Comparison of ENCODE assay signal across 5 fruit fly cellular contexts in the genomic region with DNA sequence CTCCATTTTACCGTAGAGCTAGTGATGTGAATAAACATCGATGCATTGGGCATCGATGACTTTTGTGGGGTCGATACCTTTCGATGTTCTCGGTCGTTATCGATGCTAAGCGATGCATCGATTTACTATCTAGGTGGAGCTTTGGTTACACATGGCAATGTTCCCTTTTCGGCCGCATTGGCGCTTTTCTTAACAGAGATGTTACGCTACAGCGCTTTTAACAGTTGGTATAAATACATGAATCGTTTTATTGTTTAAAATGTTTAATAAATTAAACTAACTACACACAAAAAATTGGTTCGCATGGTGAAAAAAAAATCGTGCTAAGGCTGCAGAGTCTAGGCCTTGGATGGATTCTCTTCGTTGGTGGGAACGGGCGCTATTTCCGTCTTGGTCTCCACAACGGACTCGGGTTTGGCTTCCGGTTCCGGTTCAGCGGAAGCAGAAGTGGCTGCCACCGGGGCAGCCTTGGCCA.
TF ChIP-seq lines count a peak whose summit lies in the region.

Gene Ptpmeg2, minus strand, starts transcription at position 281 of the 475 bp plus-strand sequence.

TF ChIP-seq in whole organism, adult, 20 proteins besides CTCF, POLR2A, EP300 and RAD21 (continued from another document):
- peak; percentile 73 for TF ChIP-seq CG1620 (GFP tag; optimal IDR thresholded peaks at IDR 0.05; lab: Kevin White, UChicago)
- TF ChIP-seq CG7045 (GFP tag; optimal IDR thresholded peaks at IDR 0.05; lab: Kevin White, UChicago): no peak
- TF ChIP-seq CG11617 (GFP tag; optimal IDR thresholded peaks at IDR 0.05; lab: Kevin White, UChicago): peak; percentile 15
TF ChIP-seq in whole organism, adult: peak in this region for 15.

TF ChIP-seq in whole organism, embryonic, 481 proteins besides CTCF, POLR2A, EP300 and RAD21 (continued from another document and continues in another):
- no peak for TF ChIP-seq Lim3 (GFP tag; IDR thresholded peaks at IDR 0.05; lab: Robert Waterston, UW)
- peak; percentile 24 for TF ChIP-seq CG31365 (tag; optimal IDR thresholded peaks at IDR 0.05; lab: Kevin White, UChicago)
- no peak for TF ChIP-seq Lpt (GFP tag; optimal IDR thresholded peaks at IDR 0.05; lab: Kevin White, UChicago)
- no peak for TF ChIP-seq da (GFP tag; optimal IDR thresholded peaks at IDR 0.05; lab: Kevin White, UChicago)
- no peak for TF ChIP-seq CG5953 (GFP tag; IDR thresholded peaks at IDR 0.05; lab: Robert Waterston, UW)
- peak; percentile 46 for TF ChIP-seq twi (tag; optimal IDR thresholded peaks at IDR 0.05; lab: Kevin White, UChicago)
- TF ChIP-seq CG1024 (GFP tag; IDR thresholded peaks at IDR 0.05; lab: Robert Waterston, UW): no peak
- no peak for TF ChIP-seq B-H1 (GFP tag; IDR thresholded peaks at IDR 0.05; lab: Robert Waterston, UW)
- TF ChIP-seq sens-2 (GFP tag; IDR thresholded peaks at IDR 0.05; lab: Robert Waterston, UW): 0 out of 2 replicates have a peak, but pooled peaks have one; percentile 11
- no peak for TF ChIP-seq CG10321 (GFP tag; IDR thresholded peaks at IDR 0.05; lab: Robert Waterston, UW)
- peak; percentile 71; the same call in 2 of the 3 replicates for TF ChIP-seq dysf (GFP tag; IDR thresholded peaks at IDR 0.05; lab: Robert Waterston, UW)
- no peak for TF ChIP-seq CG6854 (GFP tag; optimal IDR thresholded peaks at IDR 0.05; lab: Kevin White, UChicago)
- no peak for TF ChIP-seq wek (GFP tag; optimal IDR thresholded peaks at IDR 0.05; lab: Kevin White, UChicago)
- peak; percentile 49; the same call in 1 of the 2 replicates for TF ChIP-seq CG6272 (GFP tag; IDR thresholded peaks at IDR 0.05; lab: Robert Waterston, UW)
- peak; percentile 60 for TF ChIP-seq sug (tag; optimal IDR thresholded peaks at IDR 0.05; lab: Kevin White, UChicago)
- TF ChIP-seq CG15269 (tag; optimal IDR thresholded peaks at IDR 0.05; lab: Kevin White, UChicago): peak; percentile 67
- no peak for TF ChIP-seq seq (GFP tag; IDR thresholded peaks at IDR 0.05; lab: Robert Waterston, UW)
- peak; percentile 56 for TF ChIP-seq CG8924 (tag; optimal IDR thresholded peaks at IDR 0.05; lab: Kevin White, UChicago)
- peak; percentile 9 for TF ChIP-seq bigmax (GFP tag; optimal IDR thresholded peaks at IDR 0.05; lab: Kevin White, UChicago)
- TF ChIP-seq CG7839 (tag; optimal IDR thresholded peaks at IDR 0.05; lab: Kevin White, UChicago): peak; percentile 60
- TF ChIP-seq salm (tag; optimal IDR thresholded peaks at IDR 0.05; lab: Kevin White, UChicago): peak; percentile 52
- TF ChIP-seq CG14710 (tag; optimal IDR thresholded peaks at IDR 0.05; lab: Kevin White, UChicago): peak; percentile 61
- peak; percentile 81 for TF ChIP-seq sob (GFP tag; IDR thresholded peaks at IDR 0.05; lab: Robert Waterston, UW)
- TF ChIP-seq Mad (GFP tag; optimal IDR thresholded peaks at IDR 0.05; lab: Kevin White, UChicago): peak; percentile 65
- peak; percentile 34 for TF ChIP-seq HLH54F (GFP tag; optimal IDR thresholded peaks at IDR 0.05; lab: Kevin White, UChicago)
- peak; percentile 71 for TF ChIP-seq CG3847 (GFP tag; IDR thresholded peaks at IDR 0.05; lab: Robert Waterston, UW)
- TF ChIP-seq Hr39 (optimal IDR thresholded peaks at IDR 0.05; lab: Kevin White, UChicago): no peak
- TF ChIP-seq CG13624 (GFP tag; optimal IDR thresholded peaks at IDR 0.05; lab: Kevin White, UChicago): peak; percentile 75
- no peak for TF ChIP-seq gcm2 (GFP tag; optimal IDR thresholded peaks at IDR 0.05; lab: Kevin White, UChicago)
- peak; percentile 48 for TF ChIP-seq repo (GFP tag; optimal IDR thresholded peaks at IDR 0.05; lab: Kevin White, UChicago)
- peak; percentile 45 for TF ChIP-seq CG4820 (GFP tag; optimal IDR thresholded peaks at IDR 0.05; lab: Kevin White, UChicago)

TF ChIP-seq in whole organism, prepupa, 60 proteins besides CTCF, POLR2A, EP300 and RAD21 (continued from another document):
- peak; percentile 48 for TF ChIP-seq CG1621 (tag; optimal IDR thresholded peaks at IDR 0.05; lab: Kevin White, UChicago)
- TF ChIP-seq lz (GFP tag; optimal IDR thresholded peaks at IDR 0.05; lab: Kevin White, UChicago): peak; percentile 71
- peak; percentile 50 for TF ChIP-seq CG3919 (GFP tag; optimal IDR thresholded peaks at IDR 0.05; lab: Kevin White, UChicago)
- TF ChIP-seq CG16779 (tag; optimal IDR thresholded peaks at IDR 0.05; lab: Kevin White, UChicago): no peak
- TF ChIP-seq CG8632 (GFP tag; optimal IDR thresholded peaks at IDR 0.05; lab: Kevin White, UChicago): no peak
- no peak for TF ChIP-seq CG8319 (GFP tag; optimal IDR thresholded peaks at IDR 0.05; lab: Kevin White, UChicago)
- TF ChIP-seq CG6163 (GFP tag; IDR thresholded peaks at IDR 0.05; lab: Robert Waterston, UW): peak; percentile 43; the same call in 1 of the 3 replicates
- TF ChIP-seq Hr38 (GFP tag; optimal IDR thresholded peaks at IDR 0.05; lab: Kevin White, UChicago): no peak
- TF ChIP-seq CG9139 (GFP tag; optimal IDR thresholded peaks at IDR 0.05; lab: Kevin White, UChicago): no peak
- TF ChIP-seq CG10669 (GFP tag; optimal IDR thresholded peaks at IDR 0.05; lab: Kevin White, UChicago): no peak
- peak; percentile 50 for TF ChIP-seq Eip75B (GFP tag; optimal IDR thresholded peaks at IDR 0.05; lab: Kevin White, UChicago)
- peak; percentile 50 for TF ChIP-seq Sox14 (GFP tag; optimal IDR thresholded peaks at IDR 0.05; lab: Kevin White, UChicago)
- peak; percentile 41 for TF ChIP-seq acj6 (GFP tag; optimal IDR thresholded peaks at IDR 0.05; lab: Kevin White, UChicago)
- peak; percentile 30 for TF ChIP-seq vri (GFP tag; optimal IDR thresholded peaks at IDR 0.05; lab: Kevin White, UChicago)
- TF ChIP-seq Sox102F (GFP tag; optimal IDR thresholded peaks at IDR 0.05; lab: Kevin White, UChicago): peak; percentile 9
- peak; percentile 27 for TF ChIP-seq Ets21C (GFP tag; optimal IDR thresholded peaks at IDR 0.05; lab: Kevin White, UChicago)
- TF ChIP-seq fd85E (GFP tag; optimal IDR thresholded peaks at IDR 0.05; lab: Kevin White, UChicago): no peak
- TF ChIP-seq CG3032 (tag; optimal IDR thresholded peaks at IDR 0.05; lab: Kevin White, UChicago): peak; percentile 42
- peak; percentile 33 for TF ChIP-seq Hr4 (GFP tag; optimal IDR thresholded peaks at IDR 0.05; lab: Kevin White, UChicago)
- no peak for TF ChIP-seq CG6276 (GFP tag; optimal IDR thresholded peaks at IDR 0.05; lab: Kevin White, UChicago)
- TF ChIP-seq topi (GFP tag; optimal IDR thresholded peaks at IDR 0.05; lab: Kevin White, UChicago): peak; percentile 38
- TF ChIP-seq Hr39 (GFP tag; optimal IDR thresholded peaks at IDR 0.05; lab: Kevin White, UChicago): peak; percentile 63
- TF ChIP-seq Met (GFP tag; optimal IDR thresholded peaks at IDR 0.05; lab: Kevin White, UChicago): peak; percentile 56
- TF ChIP-seq Sox15 (GFP tag; optimal IDR thresholded peaks at IDR 0.05; lab: Kevin White, UChicago): no peak
- TF ChIP-seq CG11762 (GFP tag; optimal IDR thresholded peaks at IDR 0.05; lab: Kevin White, UChicago; ENCODE audit: insufficient read depth): no peak
- TF ChIP-seq Eip78C (GFP tag; lab: Kevin White, UChicago): peak; percentile 71
- peak; percentile 20 for TF ChIP-seq dac (GFP tag; optimal IDR thresholded peaks at IDR 0.05; lab: Kevin White, UChicago)
- peak; percentile 28 for TF ChIP-seq achi (GFP tag; optimal IDR thresholded peaks at IDR 0.05; lab: Kevin White, UChicago)
- TF ChIP-seq CG6792 (GFP tag; optimal IDR thresholded peaks at IDR 0.05; lab: Kevin White, UChicago): peak; percentile 24
- TF ChIP-seq esn (GFP tag; optimal IDR thresholded peaks at IDR 0.05; lab: Kevin White, UChicago): peak; percentile 63
- TF ChIP-seq pdm3 (GFP tag; optimal IDR thresholded peaks at IDR 0.05; lab: Kevin White, UChicago): peak; percentile 59

TF ChIP-seq in whole organism, pupa, 21 proteins besides CTCF, POLR2A, EP300 and RAD21 (continued from another document):
- peak; percentile 0 for TF ChIP-seq CG14655 (GFP tag; optimal IDR thresholded peaks at IDR 0.05; lab: Kevin White, UChicago)

TF ChIP-seq in whole organism, wandering third instar larva, 38 proteins besides CTCF, POLR2A, EP300 and RAD21 (continued from another document):
- TF ChIP-seq br (GFP tag; optimal IDR thresholded peaks at IDR 0.05; lab: Kevin White, UChicago): peak; percentile 45
- TF ChIP-seq CG9705 (GFP tag; optimal IDR thresholded peaks at IDR 0.05; lab: Kevin White, UChicago): peak; percentile 22
- no peak for TF ChIP-seq woc (GFP tag; optimal IDR thresholded peaks at IDR 0.05; lab: Kevin White, UChicago)
